Worm (Caenorhabditis elegans) whole organism, early embryonic: Measurements from ENCODE around the gene Y105C5B.25.

ENCODE experiments used
- B0310.2 ChIP-seq: sonication (generic microtip); optimal IDR thresholded peaks from 2 replicates; lab custom pipeline; 2016; ENCODE audit warnings: mild to moderate bottlenecking, missing genetic modification characterization, missing compliant biosample characterization
- F13C5.2 ChIP-seq: sonication (generic microtip); optimal IDR thresholded peaks from 2 replicates; lab custom pipeline; 2017; ENCODE audit warnings: mild to moderate bottlenecking, missing genetic modification characterization, inconsistent platforms, missing compliant biosample characterization
- ama-1 ChIP-seq: fragments of 150-350 bp; optimal IDR thresholded peaks from 2 replicates; lab custom pipeline; 2014
- ceh-13 ChIP-seq: fragments of 200-800 bp; sonication (Bioruptor generic); optimal IDR thresholded peaks from 2 replicates; lab custom pipeline; 2018; ENCODE audit warnings: mild to moderate bottlenecking, missing genetic modification characterization, missing compliant biosample characterization
- ets-7 ChIP-seq: sonication (generic microtip); optimal IDR thresholded peaks from 2 replicates; lab custom pipeline; 2016; ENCODE audit warnings: missing genotype, missing genetic modification characterization, missing compliant biosample characterization
- flt-1 ChIP-seq: fragments of 200-800 bp; sonication (Bioruptor generic); IDR thresholded peaks from 2 replicates; pipeline ENCODE4 v1.3.6; 2022; ENCODE audit warnings: missing genetic modification characterization, missing compliant biosample characterization
- hmbx-1 ChIP-seq: sonication (generic microtip); optimal IDR thresholded peaks from 2 replicates; lab custom pipeline; 2016; ENCODE audit warnings: mild to moderate bottlenecking, missing genetic modification characterization, missing compliant biosample characterization
- hmg-4 ChIP-seq: fragments of 200-800 bp; sonication (Bioruptor generic); optimal IDR thresholded peaks from 2 replicates; lab custom pipeline; 2018; ENCODE audit warnings: mild to moderate bottlenecking, missing genetic modification characterization, missing compliant biosample characterization
- hnd-1 ChIP-seq: sonication (generic microtip); optimal IDR thresholded peaks from 2 replicates; lab custom pipeline; 2016; ENCODE audit warnings: missing genetic modification characterization, missing compliant biosample characterization
- scrt-1 ChIP-seq: fragments of 200-800 bp; sonication (Bioruptor generic); IDR thresholded peaks from 2 replicates; pipeline ENCODE4 v1.3.6; 2022; ENCODE audit warnings: missing genetic modification characterization, missing compliant biosample characterization
- sea-1 ChIP-seq: fragments of 200-800 bp; sonication (Bioruptor generic); conservative IDR thresholded peaks from 2 replicates; pipeline ENCODE4 v1.3.6; 2022; ENCODE audit warnings: missing genetic modification characterization, missing compliant biosample characterization
- tbx-11 ChIP-seq: fragments of 200-800 bp; sonication (Bioruptor generic); IDR thresholded peaks from 2 replicates; pipeline ENCODE4 v1.3.6; 2022; ENCODE audit warnings: missing genetic modification characterization, missing compliant biosample characterization
- tra-4 ChIP-seq: sonication (generic microtip); optimal IDR thresholded peaks from 2 replicates; lab custom pipeline; 2017; ENCODE audit warnings: missing genetic modification characterization, missing compliant biosample characterization

DNA sequence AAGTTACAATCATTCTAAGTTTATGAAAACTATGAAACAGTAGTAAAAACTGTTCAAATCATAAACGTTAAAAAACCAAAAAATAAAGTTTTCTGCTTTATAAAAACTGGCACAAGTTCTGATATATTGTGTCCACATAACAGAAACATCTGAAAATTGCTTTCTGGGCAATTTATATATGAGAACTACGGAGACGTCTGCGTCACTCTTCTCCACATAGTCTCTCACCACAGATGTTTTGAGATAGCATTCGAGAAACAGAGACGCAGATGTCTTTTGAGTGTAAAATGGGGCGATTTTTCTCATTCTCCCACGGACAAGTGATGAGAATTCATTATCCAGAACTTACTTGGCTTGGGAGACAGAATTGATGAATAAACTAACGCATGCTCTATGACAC, 27.4 kb downstream of the Y105C5B.25 start:
- no peak for TF ChIP-seq scrt-1 (GFP tag; lab: Robert Waterston, UW)
- no peak for TF ChIP-seq ets-7 (tag; lab: Kevin White, UChicago)
- no peak for TF ChIP-seq ama-1 (lab: Kevin White, UChicago)
- no peak for TF ChIP-seq hmg-4 (GFP tag; lab: Kevin White, UChicago)
- no peak for TF ChIP-seq B0310.2 (tag; lab: Kevin White, UChicago)
- TF ChIP-seq hnd-1 (tag; lab: Kevin White, UChicago), result no peak
- no peak for TF ChIP-seq F13C5.2 (tag; lab: Kevin White, UChicago)
- TF ChIP-seq flt-1 (GFP tag; lab: Robert Waterston, UW), result no peak
- TF ChIP-seq hmbx-1 (tag; lab: Kevin White, UChicago), result no peak
- no peak for TF ChIP-seq tra-4 (tag; lab: Kevin White, UChicago)
- no peak for TF ChIP-seq ceh-13 (GFP tag; lab: Kevin White, UChicago)
- TF ChIP-seq tbx-11, result no peak
- no peak for TF ChIP-seq sea-1 (GFP tag; lab: Robert Waterston, UW)
